Fruit fly (Drosophila melanogaster) whole organism, wandering third instar larva: ENCODE measurements around the gene CG13937.
A peak's percentile ranks its signal among the peaks of the same experiment; 100 is the strongest.

Experiments used
- Abd-B ChIP-seq: fragments of >200 bp; optimal IDR thresholded peaks from 2 replicates; lab custom pipeline; 2017; ENCODE audit warnings: missing biosample characterization, missing genetic modification characterization
- CG32264 ChIP-seq: fragments of 200-800 bp; sonication (Bioruptor generic); optimal IDR thresholded peaks from 2 replicates; lab custom pipeline; 2016; ENCODE audit warnings: missing biosample characterization, missing genetic modification characterization
- Dfd ChIP-seq: fragments of >200 bp; optimal IDR thresholded peaks from 2 replicates; lab custom pipeline; 2017; ENCODE audit warnings: missing biosample characterization, missing genetic modification characterization
- Dif ChIP-seq: fragments of 200-275, 200-300 bp; sonication (Bioruptor generic); optimal IDR thresholded peaks from 2 replicates; lab custom pipeline; 2018; ENCODE audit warnings: missing biosample characterization, missing genetic modification characterization; ENCODE audit not compliant: partially characterized antibody
- GATAd ChIP-seq: sonication (Bioruptor generic); optimal IDR thresholded peaks from 2 replicates; lab custom pipeline; 2016; ENCODE audit warnings: missing biosample characterization, missing genetic modification characterization
- HLH106 ChIP-seq: fragments of 200-800 bp; optimal IDR thresholded peaks from 3 replicates; lab custom pipeline; 2019; ENCODE audit warnings: missing biosample characterization, mild to moderate bottlenecking, missing genetic modification characterization, moderate library complexity
- Hr78 ChIP-seq: fragments of >200 bp; optimal IDR thresholded peaks from 2 replicates; lab custom pipeline; 2017; ENCODE audit warnings: missing biosample characterization, missing genetic modification characterization
- Jra ChIP-seq: sonication (Bioruptor generic); optimal IDR thresholded peaks from 2 replicates; lab custom pipeline; 2016; ENCODE audit warnings: missing biosample characterization, missing genetic modification characterization
- Mio ChIP-seq: sonication (Bioruptor generic); optimal IDR thresholded peaks from 2 replicates; lab custom pipeline; 2016; ENCODE audit warnings: missing biosample characterization, missing genetic modification characterization
- Myc ChIP-seq: fragments of >200 bp; optimal IDR thresholded peaks from 2 replicates; lab custom pipeline; 2017
- N ChIP-seq: fragments of >200 bp; optimal IDR thresholded peaks from 2 replicates; lab custom pipeline; 2018; ENCODE audit warnings: missing biosample characterization, missing external identifiers, missing genetic modification characterization
- OdsH ChIP-seq: fragments of 200-800 bp; sonication (Bioruptor generic); optimal IDR thresholded peaks from 2 replicates; lab custom pipeline; 2016; ENCODE audit warnings: missing biosample characterization, mild to moderate bottlenecking, missing genetic modification characterization
- Sp1 ChIP-seq: fragments of 200-800 bp; sonication (Bioruptor generic); optimal IDR thresholded peaks from 3 replicates; lab custom pipeline; 2019; ENCODE audit warnings: missing biosample characterization, mild to moderate bottlenecking, missing genetic modification characterization, moderate library complexity
- brk ChIP-seq: fragments of 200-800 bp; sonication (Bioruptor generic); optimal IDR thresholded peaks from 2 replicates; lab custom pipeline; 2016; ENCODE audit warnings: missing biosample characterization, mild to moderate bottlenecking, missing genetic modification characterization
- dl ChIP-seq, 2 experiments: fragments of 175-275, 200-275 bp in 1 of 2; fragments of 200-275 bp in 1 of 2; sonication (Bioruptor generic); optimal IDR thresholded peaks; lab custom pipeline; 2018; ENCODE audit warnings: mild to moderate bottlenecking in 2 of 2, missing biosample characterization in 2 of 2, missing genetic modification characterization in 2 of 2, moderate library complexity in 2 of 2; ENCODE audit not compliant: partially characterized antibody in 2 of 2, insufficient read depth in 1 of 2
- dmrt93B ChIP-seq: fragments of 200-800 bp; sonication (Bioruptor generic); optimal IDR thresholded peaks from 2 replicates; lab custom pipeline; 2018; ENCODE audit warnings: missing biosample characterization, mild to moderate bottlenecking, missing genetic modification characterization
- dsf ChIP-seq: sonication (Bioruptor generic); optimal IDR thresholded peaks from 2 replicates; lab custom pipeline; 2016; ENCODE audit warnings: missing biosample characterization, missing genetic modification characterization, borderline replicate concordance
- ey ChIP-seq: fragments of 200-800 bp; sonication (Bioruptor generic); optimal IDR thresholded peaks from 2 replicates; lab custom pipeline; 2016; ENCODE audit warnings: missing biosample characterization, missing genetic modification characterization
- fru ChIP-seq: fragments of 200-800 bp; sonication (Bioruptor generic); optimal IDR thresholded peaks from 3 replicates; lab custom pipeline; 2016; ENCODE audit warnings: missing biosample characterization, mild to moderate bottlenecking, missing genetic modification characterization
- h ChIP-seq: fragments of 200-800 bp; sonication (Bioruptor generic); optimal IDR thresholded peaks from 3 replicates; lab custom pipeline; 2016; ENCODE audit warnings: missing biosample characterization, mild to moderate bottlenecking, missing genetic modification characterization
- jim ChIP-seq: fragments of 175-275, 200-325 bp; sonication (Bioruptor generic); optimal IDR thresholded peaks from 2 replicates; lab custom pipeline; 2016; ENCODE audit warnings: missing biosample characterization, mild to moderate bottlenecking, missing genetic modification characterization
- lola ChIP-seq: fragments of >200 bp; optimal IDR thresholded peaks from 2 replicates; lab custom pipeline; 2017; ENCODE audit warnings: missing biosample characterization, missing genetic modification characterization
- pan ChIP-seq: fragments of >200 bp; optimal IDR thresholded peaks from 2 replicates; lab custom pipeline; 2017
- psq ChIP-seq: fragments of 200-800 bp; sonication (Bioruptor generic); optimal IDR thresholded peaks from 3 replicates; lab custom pipeline; 2017; ENCODE audit warnings: missing biosample characterization, mild to moderate bottlenecking, missing genetic modification characterization, moderate library complexity
- rgr ChIP-seq: fragments of 200-800 bp; sonication (Bioruptor generic); optimal IDR thresholded peaks from 3 replicates; lab custom pipeline; 2016; ENCODE audit warnings: missing biosample characterization, mild to moderate bottlenecking, missing genetic modification characterization
- sage ChIP-seq: fragments of 200-800 bp; sonication (Bioruptor generic); optimal IDR thresholded peaks from 2 replicates; lab custom pipeline; 2016; ENCODE audit warnings: missing biosample characterization, mild to moderate bottlenecking, missing genetic modification characterization
- sv ChIP-seq: fragments of 200-800 bp; sonication (Bioruptor generic); optimal IDR thresholded peaks from 3 replicates; lab custom pipeline; 2016; ENCODE audit warnings: missing biosample characterization, missing genetic modification characterization
- tai ChIP-seq: sonication (Bioruptor generic); optimal IDR thresholded peaks from 2 replicates; lab custom pipeline; 2016; ENCODE audit warnings: missing biosample characterization, missing genetic modification characterization
- usp ChIP-seq: fragments of >200 bp; optimal IDR thresholded peaks from 2 replicates; lab custom pipeline; 2017; ENCODE audit warnings: missing biosample characterization, missing genetic modification characterization
- woc ChIP-seq: sonication (Bioruptor generic); optimal IDR thresholded peaks from 2 replicates; lab custom pipeline; 2016; ENCODE audit warnings: missing biosample characterization, mild to moderate bottlenecking, missing genetic modification characterization

Gene CG13937

dm6 chr3L:1914668-1915067 is 31.8 kb upstream of the CG13937 start:
- TF ChIP-seq CG32264 (GFP tag; lab: Kevin White, UChicago) (no peak), brk (GFP tag; lab: Kevin White, UChicago) (no peak), Dif (no peak), Abd-B (GFP tag; lab: Kevin White, UChicago) (no peak), Myc (lab: Kevin White, UChicago) (no peak), ey (GFP tag; lab: Kevin White, UChicago) (no peak), dl (GFP tag; optimal IDR thresholded peaks at IDR 0.05; lab: Kevin White, UChicago; ENCODE audit: insufficient read depth in 1 of 2, partially characterized antibody in 2 of 2) (no peak), fru (GFP tag; lab: Kevin White, UChicago) (no peak), pan (lab: Kevin White, UChicago) (no peak), tai (GFP tag; lab: Kevin White, UChicago) (no peak), usp (GFP tag; lab: Kevin White, UChicago) (no peak), HLH106 (tag; lab: Kevin White, UChicago) (no peak), psq (GFP tag; lab: Kevin White, UChicago) (no peak), jim (GFP tag; lab: Kevin White, UChicago) (no peak), Mio (GFP tag; lab: Kevin White, UChicago) (no peak)

- TF ChIP-seq fru (GFP tag; lab: Kevin White, UChicago) (no peak), usp (GFP tag; lab: Kevin White, UChicago) (no peak), Sp1 (GFP tag; lab: Kevin White, UChicago) (no peak)
Measured at dm6 chr3L:1910107-1910506, 27.3 kb upstream of the CG13937 start, which contains the start of gene dsb. Gene dsb, minus strand, starts transcription at chr3L:1910197.

dm6 chr3L:1909000-1909399 is 26.2 kb upstream of the CG13937 start:
- TF ChIP-seq HLH106 (tag; lab: Kevin White, UChicago) (no peak), Jra (GFP tag; lab: Kevin White, UChicago) (no peak), rgr (no peak), sage (no peak), lola (GFP tag; lab: Kevin White, UChicago) (no peak), Dif (no peak), dsf (GFP tag; lab: Kevin White, UChicago) (no peak), pan (lab: Kevin White, UChicago) (no peak), CG32264 (GFP tag; lab: Kevin White, UChicago) (no peak), fru (GFP tag; lab: Kevin White, UChicago) (no peak), N (no peak), dmrt93B (GFP tag; lab: Kevin White, UChicago) (no peak)
- TF ChIP-seq, all 38 proteins: peak for 0

- TF ChIP-seq GATAd: no peak
- TF ChIP-seq fru (GFP tag; lab: Kevin White, UChicago): no peak
- no peak for TF ChIP-seq jim (GFP tag; lab: Kevin White, UChicago)
- no peak for TF ChIP-seq h (GFP tag; lab: Kevin White, UChicago)
- TF ChIP-seq woc (GFP tag; lab: Kevin White, UChicago): no peak
- TF ChIP-seq sv (GFP tag; lab: Kevin White, UChicago): no peak
- no peak for TF ChIP-seq dmrt93B (GFP tag; lab: Kevin White, UChicago)
- no peak for TF ChIP-seq pan (lab: Kevin White, UChicago)
- TF ChIP-seq Jra (GFP tag; lab: Kevin White, UChicago): no peak
- TF ChIP-seq Hr78 (GFP tag; lab: Kevin White, UChicago): no peak
Measured at dm6 chr3L:1906208-1906607, 23.4 kb upstream of the CG13937 start.

dm6 chr3L:1905273-1905672 is 22.4 kb upstream of the CG13937 start:
- no peak for TF ChIP-seq Mio (GFP tag; lab: Kevin White, UChicago)
- TF ChIP-seq tai (GFP tag; lab: Kevin White, UChicago): no peak
- no peak for TF ChIP-seq psq (GFP tag; lab: Kevin White, UChicago)
- TF ChIP-seq fru (GFP tag; lab: Kevin White, UChicago): peak; percentile 2
- peak; percentile 9 for TF ChIP-seq OdsH
- TF ChIP-seq usp (GFP tag; lab: Kevin White, UChicago): no peak
- TF ChIP-seq HLH106 (tag; lab: Kevin White, UChicago): no peak
- TF ChIP-seq pan (lab: Kevin White, UChicago): no peak
- no peak for TF ChIP-seq Dfd (GFP tag; lab: Kevin White, UChicago)
- peak; percentile 8 for TF ChIP-seq ey (GFP tag; lab: Kevin White, UChicago)
- no peak for TF ChIP-seq woc (GFP tag; lab: Kevin White, UChicago)
- no peak for TF ChIP-seq dsf (GFP tag; lab: Kevin White, UChicago)
- TF ChIP-seq Hr78 (GFP tag; lab: Kevin White, UChicago): no peak
